Worm (Caenorhabditis elegans) whole organism, dauer: ENCODE results near the gene Y62H9A.11.

Experiments used
- unc-62 ChIP-seq: sonication (generic microtip); optimal IDR thresholded peaks from 2 replicates; lab custom pipeline; 2017; ENCODE audit warnings: missing biosample characterization, missing genetic modification reagents, missing genetic modification characterization

The Y62H9A.11 gene

DNA sequence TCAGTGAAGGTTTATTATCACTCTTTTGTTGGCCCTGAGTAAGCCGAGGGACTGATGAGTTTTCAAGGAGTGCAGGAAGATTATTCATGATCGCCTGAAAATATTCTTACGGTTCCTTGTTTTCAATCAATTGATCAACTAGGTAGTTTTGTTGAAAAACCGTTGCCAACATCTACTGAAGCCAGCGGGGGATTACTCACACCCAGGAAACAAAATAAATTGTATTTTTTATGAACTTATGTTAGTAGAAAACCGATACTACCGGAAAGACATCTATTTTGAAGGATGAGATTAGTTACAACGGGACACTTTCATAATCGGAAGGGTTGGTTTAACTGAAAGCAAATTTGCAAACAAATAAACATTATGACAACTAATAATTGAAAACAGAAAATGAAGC lies 29.1 kb downstream of the Y62H9A.11 start, which contains the start of gene Y62H9A.2:
Gene Y62H9A.2, minus strand, starts transcription at position 101 of the 400 bp plus-strand sequence.
- no peak for TF ChIP-seq unc-62 (GFP tag; lab: Kevin White, UChicago)

ce11 chrX:11875260-11875659 lies 31.9 kb downstream of the Y62H9A.11 start, which contains the start of gene Y62H9A.1:
TSS of gene Y62H9A.1 (plus strand) at chrX:11875541.
- TF ChIP-seq unc-62 (GFP tag; lab: Kevin White, UChicago): no peak

DNA sequence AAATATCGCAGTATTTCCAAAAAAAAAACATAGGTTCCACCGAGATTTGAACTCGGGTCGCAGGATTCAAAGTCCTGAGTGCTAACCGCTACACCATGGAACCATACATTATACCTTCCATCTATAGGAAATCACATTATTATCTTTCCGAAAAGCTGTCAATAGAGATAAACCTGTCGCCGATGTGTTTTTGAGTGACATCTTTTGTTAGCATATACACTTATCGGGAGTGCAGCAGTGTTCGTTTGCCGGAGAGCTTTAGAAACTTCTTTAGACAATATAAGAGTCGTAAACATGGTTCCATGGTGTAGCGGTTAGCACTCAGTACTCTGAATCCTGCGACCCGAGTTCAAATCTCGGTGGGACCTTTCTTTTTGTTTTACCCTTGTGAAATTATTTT lies 35.0 kb downstream of the Y62H9A.11 start:
- TF ChIP-seq unc-62 (GFP tag; lab: Kevin White, UChicago): no peak

ce11 chrX:11870393-11870792 lies 36.8 kb downstream of the Y62H9A.11 start:
- TF ChIP-seq unc-62 (GFP tag; lab: Kevin White, UChicago): no peak

- TF ChIP-seq unc-62 (GFP tag; lab: Kevin White, UChicago): no peak
Measured at ce11 chrX:11869260-11869659, 37.9 kb downstream of the Y62H9A.11 start, which contains the start of gene dot-1.2. TSS of gene dot-1.2 (minus strand) at chrX:11869360.

- no peak for TF ChIP-seq unc-62 (GFP tag; lab: Kevin White, UChicago)
Measured at ce11 chrX:11865083-11865482, 42.1 kb downstream of the Y62H9A.11 start, which contains the start of gene F54F7.6. TSS of gene F54F7.6 (plus strand) at chrX:11865383.

DNA sequence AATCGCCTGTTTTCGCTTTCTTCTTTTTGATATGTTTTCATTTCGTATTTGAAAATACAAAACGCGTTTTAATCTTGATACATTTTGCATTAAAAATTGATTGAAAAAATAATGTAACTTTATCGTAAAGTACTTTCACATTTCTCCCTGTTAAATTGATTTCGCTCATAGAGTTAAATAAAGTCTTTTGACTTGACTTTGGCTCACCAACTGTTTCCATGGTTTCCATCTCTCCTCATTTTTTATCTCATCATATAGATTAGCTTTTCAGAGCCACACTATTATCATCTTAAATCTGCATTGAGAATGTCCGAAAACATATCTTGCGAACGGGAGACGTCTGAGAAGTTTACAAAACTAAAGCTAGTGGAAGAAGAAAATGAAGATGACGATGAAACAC lies 43.9 kb downstream of the Y62H9A.11 start, which contains the start of gene F54F7.10:
Gene F54F7.10, plus strand, starts transcription at position 301 of the 400 bp plus-strand sequence.
- TF ChIP-seq unc-62 (GFP tag; lab: Kevin White, UChicago): no peak

DNA sequence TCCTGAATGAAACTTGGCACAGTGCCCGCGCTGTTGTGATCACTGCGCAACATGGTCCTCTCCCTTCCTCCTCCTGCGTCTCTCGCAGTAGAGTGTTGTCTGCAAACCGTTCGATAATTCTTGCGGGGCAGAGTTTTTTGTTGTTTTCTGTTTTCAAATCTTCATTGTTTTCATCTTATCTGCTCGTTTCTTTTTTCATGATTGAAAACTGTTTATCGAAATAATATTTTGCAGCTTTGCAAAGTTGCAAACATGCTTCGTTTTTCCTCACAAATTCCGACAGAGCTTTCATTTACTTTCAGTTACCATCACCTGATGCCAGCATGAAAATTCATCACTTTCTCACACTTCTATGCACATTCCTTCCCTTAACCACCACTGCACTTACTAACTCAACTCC lies 50.0 kb downstream of the Y62H9A.11 start, which contains the start of gene mes-1:
Gene mes-1, plus strand, starts transcription at position 301 of the 400 bp plus-strand sequence.
- TF ChIP-seq unc-62 (GFP tag; lab: Kevin White, UChicago): no peak

DNA sequence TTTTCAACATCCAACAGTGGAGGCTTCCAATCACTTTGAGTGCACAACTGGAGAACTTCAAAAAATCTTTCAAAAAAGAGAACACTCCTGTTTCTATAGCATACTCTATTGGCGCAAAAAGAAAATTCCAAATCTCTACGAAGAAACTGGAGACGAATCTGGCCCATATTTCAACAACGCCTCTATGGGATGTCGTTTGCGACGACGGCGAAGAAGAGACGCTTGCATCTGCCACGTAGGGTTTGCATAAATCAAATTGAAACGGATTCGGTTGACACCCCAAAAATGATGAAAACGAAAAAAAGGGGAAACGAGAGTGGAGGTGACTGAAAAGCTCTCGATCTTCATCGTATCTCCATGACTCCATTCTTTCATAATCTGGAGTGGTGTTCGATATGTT lies 50.9 kb downstream of the Y62H9A.11 start:
- no peak for TF ChIP-seq unc-62 (GFP tag; lab: Kevin White, UChicago)

ce11 chrX:11854903-11855302 lies 52.3 kb downstream of the Y62H9A.11 start, which contains the start of gene F54F7.8:
TSS of gene F54F7.8 (minus strand) at chrX:11855003.
- TF ChIP-seq unc-62 (GFP tag; lab: Kevin White, UChicago): no peak
